Worm (Caenorhabditis elegans) whole organism, L3 larva: ENCODE data around the gene B0244.9.

Experiments used
- ama-1 ChIP-seq: fragments of 150-350 bp; optimal IDR thresholded peaks from 2 replicates; lab custom pipeline; 2018
- ceh-9 ChIP-seq: sonication (generic microtip); optimal IDR thresholded peaks from 2 replicates; lab custom pipeline; 2018; ENCODE audit warnings: missing biosample characterization, missing genetic modification characterization
- egl-27 ChIP-seq: sonication (generic microtip); optimal IDR thresholded peaks from 4 replicates; lab custom pipeline; 2017; ENCODE audit warnings: missing biosample characterization, missing genetic modification reagents, missing genetic modification characterization
- fkh-10 ChIP-seq: sonication (generic microtip); optimal IDR thresholded peaks from 2 replicates; lab custom pipeline; 2017; ENCODE audit warnings: missing biosample characterization, missing genetic modification reagents, missing genetic modification characterization
- fos-1 ChIP-seq: fragments of 150-350 bp; optimal IDR thresholded peaks from 2 replicates; lab custom pipeline; 2014; ENCODE audit warnings: missing biosample characterization, missing genetic modification characterization
- nfya-1 ChIP-seq: sonication (generic microtip); optimal IDR thresholded peaks from 2 replicates; lab custom pipeline; 2017; ENCODE audit warnings: missing genetic modification characterization, mild to moderate bottlenecking, missing compliant biosample characterization, antibody characterized with exemption, moderate library complexity; ENCODE audit not compliant: insufficient read depth
- nhr-12 ChIP-seq: fragments of 150-350 bp; optimal IDR thresholded peaks from 2 replicates; lab custom pipeline; 2014; ENCODE audit warnings: missing biosample characterization, missing genetic modification characterization
- nhr-76 ChIP-seq: fragments of 150-350 bp; sonication (generic microtip); optimal IDR thresholded peaks from 5 replicates; lab custom pipeline; 2014; ENCODE audit warnings: missing biosample characterization, missing genetic modification characterization
- snpc-4 ChIP-seq: fragments of 150-350 bp; optimal IDR thresholded peaks from 2 replicates; lab custom pipeline; 2014; ENCODE audit warnings: missing biosample characterization, missing genetic modification characterization
- ztf-11 ChIP-seq: fragments of 150-350 bp; optimal IDR thresholded peaks from 2 replicates; lab custom pipeline; 2014; ENCODE audit warnings: missing biosample characterization, missing genetic modification characterization

DNA sequence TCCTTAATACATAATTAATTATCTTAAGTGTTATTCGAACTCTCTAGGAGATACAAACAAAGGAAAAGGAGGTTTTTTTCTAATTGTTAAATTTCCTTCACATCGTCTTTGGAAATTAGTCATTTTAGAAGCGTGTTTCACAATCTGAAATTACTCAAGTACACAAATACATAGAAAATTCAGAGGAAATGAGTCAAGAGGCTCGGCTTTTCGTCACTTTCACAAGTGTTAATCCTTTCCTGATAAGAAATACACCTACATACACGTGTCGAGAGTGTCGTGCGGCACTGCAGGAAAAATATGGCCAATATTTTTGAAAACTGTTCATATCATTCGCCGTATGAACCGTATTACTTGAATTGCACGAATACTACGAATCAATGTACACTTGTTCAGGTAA lies 16.4 kb upstream of the B0244.9 start, which contains the start of gene B0244.4:
- no peak for TF ChIP-seq egl-27 (tag; lab: Kevin White, UChicago)
- no peak for TF ChIP-seq snpc-4 (tag; lab: Kevin White, UChicago)
- no peak for TF ChIP-seq fos-1 (tag; lab: Kevin White, UChicago)
- TF ChIP-seq nfya-1 (tag; lab: Kevin White, UChicago), result no peak
- no peak for TF ChIP-seq ama-1 (lab: Kevin White, UChicago)
- TF ChIP-seq nhr-12 (tag; lab: Kevin White, UChicago), result no peak
- no peak for TF ChIP-seq ztf-11 (tag; lab: Kevin White, UChicago)
- TF ChIP-seq nhr-76 (tag; lab: Kevin White, UChicago), result no peak
- TF ChIP-seq fkh-10 (GFP tag; lab: Kevin White, UChicago), result no peak
- TF ChIP-seq ceh-9 (tag; lab: Kevin White, UChicago), result no peak
